Worm (Caenorhabditis elegans): ENCODE data around the gene C34E10.9.
A peak's percentile ranks its signal among the peaks of the same experiment; 100 is the strongest.

C34E10.9 gene

ce11 chrIII:5221820-5222219 lies 41.4 kb downstream of the C34E10.9 start:
- TF ChIP-seq hlh-8 (tag; optimal IDR thresholded peaks at IDR 0.05): no peak
- TF ChIP-seq ceh-30 (tag; optimal IDR thresholded peaks at IDR 0.05): no peak
- no peak for TF ChIP-seq nhr-11 (tag; optimal IDR thresholded peaks at IDR 0.05)
- no peak for TF ChIP-seq ceh-34 (tag; optimal IDR thresholded peaks at IDR 0.05)
- no peak for TF ChIP-seq K09A11.1 (tag; optimal IDR thresholded peaks at IDR 0.05; ENCODE audit: insufficient read depth)
- TF ChIP-seq eyg-1 (tag; optimal IDR thresholded peaks at IDR 0.05): no peak
- no peak for TF ChIP-seq pha-4 (tag; optimal IDR thresholded peaks at IDR 0.05)
- TF ChIP-seq K02D7.2 (tag; optimal IDR thresholded peaks at IDR 0.05): no peak
- TF ChIP-seq ceh-14 (tag; optimal IDR thresholded peaks at IDR 0.05): no peak
- TF ChIP-seq dve-1 (tag; optimal IDR thresholded peaks at IDR 0.05): no peak
- no peak for TF ChIP-seq unc-55 (GFP tag; optimal IDR thresholded peaks at IDR 0.05)
- TF ChIP-seq ceh-6 (GFP tag; optimal IDR thresholded peaks at IDR 0.05): no peak
- no peak for TF ChIP-seq ceh-19 (GFP tag; optimal IDR thresholded peaks at IDR 0.05)
- TF ChIP-seq ceh-31 (tag; optimal IDR thresholded peaks at IDR 0.05): no peak
- no peak for TF ChIP-seq fkh-10 (GFP tag; optimal IDR thresholded peaks at IDR 0.05)
- TF ChIP-seq pag-3 (tag; optimal IDR thresholded peaks at IDR 0.05; ENCODE audit: borderline replicate concordance): no peak
- no peak for TF ChIP-seq mec-3 (tag; optimal IDR thresholded peaks at IDR 0.05; ENCODE audit: borderline replicate concordance)
- TF ChIP-seq ceh-18 (tag; optimal IDR thresholded peaks at IDR 0.05): no peak
- TF ChIP-seq ahr-1 (tag; optimal IDR thresholded peaks at IDR 0.05): no peak
- no peak for TF ChIP-seq T23F11.4 (GFP tag; optimal IDR thresholded peaks at IDR 0.05)

- TF ChIP-seq odd-2 (tag; optimal IDR thresholded peaks at IDR 0.05) (no peak), ceh-30 (tag; optimal IDR thresholded peaks at IDR 0.05) (no peak), unc-3 (GFP tag; conservative IDR thresholded peaks at IDR 0.05) (no peak), unc-3 (tag; optimal IDR thresholded peaks at IDR 0.05) (peak; percentile 33), C38D4.7 (GFP tag; optimal IDR thresholded peaks at IDR 0.05) (no peak), sox-2 (GFP tag; IDR thresholded peaks at IDR 0.05) (no peak)
Measured at ce11 chrIII:5218687-5219086, 44.5 kb downstream of the C34E10.9 start, which contains the start of gene ZC155.2. ZC155.2 (plus strand) TSS chrIII:5218987.

ce11 chrIII:5217511-5217910 lies 45.7 kb downstream of the C34E10.9 start, which contains the start of gene cutl-19:
cutl-19 (minus strand) TSS chrIII:5217611.
- TF ChIP-seq F13H6.1 (tag; optimal IDR thresholded peaks at IDR 0.05) (no peak), ttx-3 (tag; optimal IDR thresholded peaks at IDR 0.05) (no peak), ama-1 (optimal IDR thresholded peaks at IDR 0.05) (no peak), fkh-6 (tag; optimal IDR thresholded peaks at IDR 0.05) (no peak), dmd-4 (tag; optimal IDR thresholded peaks at IDR 0.05; ENCODE audit: borderline replicate concordance) (no peak)

- TF ChIP-seq pag-3 (tag; optimal IDR thresholded peaks at IDR 0.05; ENCODE audit: borderline replicate concordance) (no peak), eyg-1 (tag; optimal IDR thresholded peaks at IDR 0.05) (no peak), ttx-3 (tag; optimal IDR thresholded peaks at IDR 0.05) (no peak), ceh-24 (tag; optimal IDR thresholded peaks at IDR 0.05) (no peak), ceh-45 (GFP tag; IDR thresholded peaks at IDR 0.05) (no peak), pax-1 (tag; optimal IDR thresholded peaks at IDR 0.05) (no peak), elt-2 (tag; optimal IDR thresholded peaks at IDR 0.05) (no peak), mec-3 (tag; optimal IDR thresholded peaks at IDR 0.05; ENCODE audit: borderline replicate concordance) (no peak), lin-11 (tag; optimal IDR thresholded peaks at IDR 0.05) (no peak), sox-4 (tag; optimal IDR thresholded peaks at IDR 0.05) (no peak), dmd-4 (tag; optimal IDR thresholded peaks at IDR 0.05; ENCODE audit: borderline replicate concordance) (no peak), pqm-1 (tag; optimal IDR thresholded peaks at IDR 0.05) (no peak), F13H6.1 (tag; optimal IDR thresholded peaks at IDR 0.05) (no peak), dve-1 (tag; optimal IDR thresholded peaks at IDR 0.05) (no peak), nfya-1 (tag; optimal IDR thresholded peaks at IDR 0.05) (no peak), unc-86 (tag; optimal IDR thresholded peaks at IDR 0.05) (no peak), ceh-30 (tag; optimal IDR thresholded peaks at IDR 0.05) (no peak), hlh-15 (tag; optimal IDR thresholded peaks at IDR 0.05) (no peak), Y22D7AL.16 (tag; optimal IDR thresholded peaks at IDR 0.05) (no peak)
Measured at ce11 chrIII:5215375-5215774, 47.8 kb downstream of the C34E10.9 start, which contains the start of gene ZC155.4. ZC155.4 (minus strand) TSS chrIII:5215475.
